Worm (Caenorhabditis elegans) whole organism, L2 larva: ENCODE results near the gene lgc-1.

Source experiments
- C34F6.9 ChIP-seq: fragments of 150-350 bp; optimal IDR thresholded peaks from 2 replicates; lab custom pipeline; 2014; ENCODE audit warnings: missing biosample characterization, missing genetic modification characterization
- F13H6.1 ChIP-seq: sonication (generic microtip); optimal IDR thresholded peaks from 2 replicates; lab custom pipeline; 2016; ENCODE audit warnings: missing genetic modification characterization, missing compliant biosample characterization
- R02D3.7 ChIP-seq: fragments of 150-350 bp; optimal IDR thresholded peaks from 2 replicates; lab custom pipeline; 2014; ENCODE audit warnings: missing biosample characterization, missing genetic modification characterization
- Y55F3AM.14 ChIP-seq: fragments of 200-800 bp; sonication (Bioruptor generic); optimal IDR thresholded peaks from 2 replicates; lab custom pipeline; 2018; ENCODE audit warnings: mild to moderate bottlenecking, missing genetic modification characterization, missing compliant biosample characterization
- ZK546.5 ChIP-seq: sonication (generic microtip); optimal IDR thresholded peaks from 2 replicates; lab custom pipeline; 2017; ENCODE audit warnings: missing biosample characterization, missing genetic modification characterization
- ama-1 ChIP-seq: fragments of 150-350 bp; optimal IDR thresholded peaks from 2 replicates; lab custom pipeline; 2018; ENCODE audit warnings: inconsistent platforms
- ceh-16 ChIP-seq: fragments of 150-350 bp; optimal IDR thresholded peaks from 2 replicates; lab custom pipeline; 2014; ENCODE audit warnings: missing biosample characterization, missing genetic modification characterization
- ceh-82 ChIP-seq: fragments of 150-350 bp; optimal IDR thresholded peaks from 2 replicates; lab custom pipeline; 2014; ENCODE audit warnings: missing biosample characterization, missing genetic modification characterization
- dmd-4 ChIP-seq: sonication (generic microtip); optimal IDR thresholded peaks from 2 replicates; lab custom pipeline; 2017; ENCODE audit warnings: missing biosample characterization, missing genetic modification characterization
- egl-27 ChIP-seq: sonication (generic microtip); optimal IDR thresholded peaks from 3 replicates; lab custom pipeline; 2017; ENCODE audit warnings: missing biosample characterization, missing genetic modification reagents, missing genetic modification characterization
- elt-1 ChIP-seq: fragments of 150-350 bp; optimal IDR thresholded peaks from 2 replicates; lab custom pipeline; 2014; ENCODE audit warnings: missing biosample characterization, missing genetic modification characterization
- elt-3 ChIP-seq: sonication (generic microtip); optimal IDR thresholded peaks from 2 replicates; lab custom pipeline; 2017; ENCODE audit warnings: missing biosample characterization, missing genetic modification characterization
- fos-1 ChIP-seq: fragments of 150-350 bp; optimal IDR thresholded peaks from 2 replicates; lab custom pipeline; 2014; ENCODE audit warnings: missing biosample characterization, missing genetic modification characterization
- gmeb-1 ChIP-seq: fragments of 150-350 bp; optimal IDR thresholded peaks from 2 replicates; lab custom pipeline; 2014; ENCODE audit warnings: missing biosample characterization, missing genetic modification characterization
- lin-39 ChIP-seq: fragments of 150-350 bp; optimal IDR thresholded peaks from 2 replicates; lab custom pipeline; 2014; ENCODE audit warnings: missing biosample characterization, missing genetic modification reagents, missing genetic modification characterization
- mab-5 ChIP-seq: fragments of 150-350 bp; optimal IDR thresholded peaks from 2 replicates; lab custom pipeline; 2014; ENCODE audit warnings: missing biosample characterization, missing genetic modification characterization
- mbf-1 ChIP-seq: sonication (generic microtip); optimal IDR thresholded peaks from 2 replicates; lab custom pipeline; 2017; ENCODE audit warnings: missing biosample characterization, missing genetic modification characterization
- mdl-1 ChIP-seq, 2 experiments: fragments of 150-350 bp in 1 of 2; sonication (generic microtip) in 1 of 2; optimal IDR thresholded peaks; 2 replicates each; lab custom pipeline; 2017; ENCODE audit warnings: missing biosample characterization in 2 of 2, missing genetic modification characterization in 2 of 2
- nhr-10 ChIP-seq: sonication (generic microtip); optimal IDR thresholded peaks from 2 replicates; lab custom pipeline; 2017; ENCODE audit warnings: missing biosample characterization, missing genetic modification characterization
- nhr-11 ChIP-seq: fragments of 150-350 bp; optimal IDR thresholded peaks from 2 replicates; lab custom pipeline; 2014; ENCODE audit warnings: missing biosample characterization, missing genetic modification characterization
- nhr-12 ChIP-seq: fragments of 150-350 bp; optimal IDR thresholded peaks from 2 replicates; lab custom pipeline; 2014; ENCODE audit warnings: missing biosample characterization, missing genetic modification characterization
- nhr-129 ChIP-seq: fragments of 150-350 bp; optimal IDR thresholded peaks from 2 replicates; lab custom pipeline; 2014; ENCODE audit warnings: missing biosample characterization, missing genetic modification characterization
- nhr-23 ChIP-seq: fragments of 150-350 bp; optimal IDR thresholded peaks from 2 replicates; lab custom pipeline; 2014; ENCODE audit warnings: missing biosample characterization, missing genetic modification reagents, missing genetic modification characterization
- nhr-237 ChIP-seq: fragments of 150-350 bp; optimal IDR thresholded peaks from 2 replicates; lab custom pipeline; 2014; ENCODE audit warnings: missing biosample characterization, missing genetic modification characterization
- nhr-25 ChIP-seq: fragments of 150-350 bp; sonication (generic microtip); optimal IDR thresholded peaks from 3 replicates; lab custom pipeline; 2014; ENCODE audit warnings: missing biosample characterization, missing genetic modification characterization
- nhr-6 ChIP-seq: fragments of 150-350 bp; optimal IDR thresholded peaks from 2 replicates; lab custom pipeline; 2014; ENCODE audit warnings: missing biosample characterization, missing genetic modification characterization
- nhr-77 ChIP-seq: fragments of 150-350 bp; optimal IDR thresholded peaks from 2 replicates; lab custom pipeline; 2014; ENCODE audit warnings: missing biosample characterization, missing genetic modification characterization
- sem-4 ChIP-seq: fragments of 150-350 bp; optimal IDR thresholded peaks from 2 replicates; lab custom pipeline; 2014; ENCODE audit warnings: missing biosample characterization, missing genetic modification reagents, missing genetic modification characterization
- skn-1 ChIP-seq: sonication (generic microtip); optimal IDR thresholded peaks from 2 replicates; lab custom pipeline; 2017; ENCODE audit warnings: missing biosample characterization, missing genetic modification characterization
- sma-3 ChIP-seq: sonication (generic microtip); optimal IDR thresholded peaks from 2 replicates; lab custom pipeline; 2016; ENCODE audit warnings: missing genetic modification reagents, missing genetic modification characterization, missing compliant biosample characterization
- sma-9 ChIP-seq, 2 experiments: fragments of 150-350 bp in 1 of 2; sonication (generic microtip) in 1 of 2; optimal IDR thresholded peaks; 2 replicates each; lab custom pipeline; 2014 to 2016; ENCODE audit warnings: missing genetic modification characterization in 2 of 2, mild to moderate bottlenecking in 1 of 2, missing biosample characterization in 1 of 2, missing compliant biosample characterization in 1 of 2, missing genetic modification reagents in 1 of 2, moderate library complexity in 1 of 2
- snpc-4 ChIP-seq: fragments of 150-350 bp; optimal IDR thresholded peaks from 2 replicates; lab custom pipeline; 2014; ENCODE audit warnings: missing biosample characterization, missing genetic modification characterization
- unc-55 ChIP-seq: fragments of 150-350 bp; sonication (generic microtip); optimal IDR thresholded peaks from 3 replicates; lab custom pipeline; 2014; ENCODE audit warnings: missing biosample characterization, missing genetic modification reagents, missing genetic modification characterization
- unc-62 ChIP-seq: fragments of 150-350 bp; optimal IDR thresholded peaks from 2 replicates; lab custom pipeline; 2014; ENCODE audit warnings: missing biosample characterization, missing genetic modification reagents, missing genetic modification characterization
- zag-1 ChIP-seq: fragments of 150-350 bp; optimal IDR thresholded peaks from 2 replicates; lab custom pipeline; 2014; ENCODE audit warnings: missing biosample characterization, missing genetic modification characterization
- ztf-1 ChIP-seq: fragments of 200-800 bp; sonication (Bioruptor generic); conservative IDR thresholded peaks from 2 replicates; pipeline ENCODE4 v1.3.6; 2022; ENCODE audit warnings: missing genetic modification characterization, missing compliant biosample characterization
- ztf-11 ChIP-seq: sonication (generic microtip); optimal IDR thresholded peaks from 2 replicates; lab custom pipeline; 2017; ENCODE audit warnings: missing biosample characterization, missing genetic modification characterization
- ztf-4 ChIP-seq: fragments of 150-350 bp; optimal IDR thresholded peaks from 2 replicates; lab custom pipeline; 2014; ENCODE audit warnings: missing biosample characterization, missing genetic modification characterization

Gene lgc-1

DNA sequence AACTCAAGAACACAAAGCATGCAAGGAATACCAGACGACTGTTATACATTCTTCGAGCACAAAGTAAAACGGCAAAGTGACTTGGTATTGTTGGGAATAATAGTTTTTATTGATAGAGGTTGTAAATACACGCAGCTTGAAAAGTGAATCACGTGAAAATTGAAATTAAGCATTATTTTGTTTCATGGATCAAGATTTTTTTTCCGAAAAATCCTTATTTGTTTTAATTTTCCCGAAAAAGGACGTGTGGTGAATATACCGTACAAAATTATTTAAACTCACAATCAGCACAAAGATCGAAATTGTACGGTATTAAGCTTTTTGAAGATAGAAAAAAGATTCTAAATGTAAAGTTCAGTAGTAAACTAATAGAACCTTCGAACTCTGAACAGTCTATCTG, 25.0 kb upstream of the lgc-1 start, which contains the start of gene clc-18:
Gene clc-18, minus strand, starts transcription at position 101 of the 400 bp plus-strand sequence.
- TF ChIP-seq sma-9 (GFP tag; optimal IDR thresholded peaks at IDR 0.05; lab: Kevin White, UChicago) (no peak), sma-9 (tag; optimal IDR thresholded peaks at IDR 0.05; lab: Kevin White, UChicago) (no peak), mab-5 (no peak), unc-62 (GFP tag; lab: Kevin White, UChicago) (no peak), unc-55 (GFP tag; lab: Kevin White, UChicago) (no peak), zag-1 (tag; lab: Kevin White, UChicago) (no peak), sem-4 (tag; lab: Kevin White, UChicago) (no peak), egl-27 (tag; lab: Kevin White, UChicago) (no peak), nhr-6 (tag; lab: Kevin White, UChicago) (no peak), ama-1 (lab: Kevin White, UChicago) (no peak), skn-1 (tag; lab: Kevin White, UChicago) (no peak), ceh-82 (tag; lab: Kevin White, UChicago) (no peak), nhr-12 (tag; lab: Kevin White, UChicago) (no peak), mbf-1 (tag; lab: Kevin White, UChicago) (no peak), nhr-25 (tag; lab: Kevin White, UChicago) (no peak), ceh-16 (tag; lab: Kevin White, UChicago) (no peak), elt-3 (no peak), nhr-23 (tag; lab: Kevin White, UChicago) (no peak), nhr-10 (no peak), nhr-11 (no peak)

DNA sequence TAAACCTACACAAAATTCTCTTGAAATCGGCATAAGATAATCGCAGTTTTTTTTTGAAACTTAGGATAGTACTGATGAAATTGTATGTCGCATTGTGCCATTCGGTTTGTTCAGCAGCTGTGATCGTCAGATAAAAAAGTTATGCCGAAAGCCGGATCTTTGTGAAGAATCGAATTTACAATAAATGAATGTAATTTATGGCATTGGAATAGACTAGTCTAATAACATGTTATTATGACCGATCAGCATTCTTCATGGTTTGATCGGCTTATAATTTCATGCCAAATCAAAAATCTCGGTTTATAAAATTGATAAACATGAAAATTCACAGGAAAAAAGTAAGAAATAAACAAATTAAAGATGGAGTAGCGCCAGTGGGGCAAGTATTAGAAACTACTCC, 22.3 kb upstream of the lgc-1 start, which contains the start of gene srw-134:
Gene srw-134, minus strand, starts transcription at position 101 of the 400 bp plus-strand sequence.
- TF ChIP-seq nhr-6 (tag; lab: Kevin White, UChicago) (no peak), ztf-11 (tag; lab: Kevin White, UChicago) (no peak), F13H6.1 (no peak), ZK546.5 (tag; lab: Kevin White, UChicago) (no peak), elt-1 (tag; lab: Kevin White, UChicago) (no peak), sem-4 (tag; lab: Kevin White, UChicago) (no peak), sma-9 (GFP tag; optimal IDR thresholded peaks at IDR 0.05; lab: Kevin White, UChicago) (no peak), sma-9 (tag; optimal IDR thresholded peaks at IDR 0.05; lab: Kevin White, UChicago) (no peak), mdl-1 (tag; optimal IDR thresholded peaks at IDR 0.05; lab: Kevin White, UChicago) (no peak), sma-3 (no peak), ceh-16 (tag; lab: Kevin White, UChicago) (no peak), R02D3.7 (no peak)

DNA sequence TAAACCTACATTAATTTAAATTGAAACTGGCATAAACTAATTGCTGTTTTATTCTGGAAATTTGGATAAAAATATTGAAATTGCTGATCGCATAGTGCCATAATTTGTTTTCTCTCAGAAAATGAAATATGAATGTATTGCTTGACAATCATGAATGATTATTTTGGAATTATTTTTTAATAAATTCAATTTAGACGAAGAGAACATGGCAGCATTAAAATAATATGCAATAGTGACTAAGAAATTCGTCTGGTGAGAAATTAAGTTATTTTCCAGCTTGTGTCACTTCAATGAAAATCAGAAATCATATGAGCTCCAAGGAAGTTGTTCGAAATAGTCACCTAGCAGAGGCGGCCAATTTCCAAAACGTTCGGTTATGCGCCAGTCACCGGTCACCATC, 20.2 kb upstream of the lgc-1 start, which contains the start of gene srw-133:
Gene srw-133, minus strand, starts transcription at position 101 of the 400 bp plus-strand sequence.
- no peak for TF ChIP-seq gmeb-1 (tag; lab: Kevin White, UChicago)
- no peak for TF ChIP-seq ztf-1 (GFP tag; lab: Robert Waterston, UW)
- TF ChIP-seq dmd-4 (tag; lab: Kevin White, UChicago) = no peak
- TF ChIP-seq sma-9 (GFP tag; optimal IDR thresholded peaks at IDR 0.05; lab: Kevin White, UChicago) = no peak
- no peak for TF ChIP-seq sma-9 (tag; optimal IDR thresholded peaks at IDR 0.05; lab: Kevin White, UChicago)
- no peak for TF ChIP-seq Y55F3AM.14 (GFP tag; lab: Kevin White, UChicago)
- no peak for TF ChIP-seq lin-39
- TF ChIP-seq, all 48 proteins: peak for 0

DNA sequence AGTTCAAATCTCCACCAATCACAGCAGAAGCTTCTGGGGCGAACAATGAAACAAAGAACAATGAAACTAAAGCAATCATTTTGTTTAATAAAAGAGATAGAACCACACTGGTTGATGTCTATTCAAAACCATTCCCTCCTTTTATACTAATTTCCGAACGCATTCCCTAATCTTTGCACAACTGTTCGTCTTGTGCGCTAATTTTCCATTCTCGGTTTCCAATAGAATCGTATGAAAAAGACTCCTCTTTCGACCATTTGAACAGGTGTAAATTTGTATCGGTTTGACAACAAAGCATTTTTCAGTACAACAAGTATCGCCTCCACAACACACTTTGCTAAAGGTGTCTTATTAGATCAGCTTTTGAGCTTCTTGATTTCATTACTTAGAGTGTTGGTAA, 18.8 kb upstream of the lgc-1 start, which contains the start of gene T05B4.8:
Gene T05B4.8, minus strand, starts transcription at position 101 of the 400 bp plus-strand sequence.
- TF ChIP-seq nhr-25 (tag; lab: Kevin White, UChicago) (no peak), mdl-1 (tag; optimal IDR thresholded peaks at IDR 0.05; lab: Kevin White, UChicago) (no peak), F13H6.1 (no peak), sem-4 (tag; lab: Kevin White, UChicago) (no peak), elt-3 (no peak), ceh-82 (tag; lab: Kevin White, UChicago) (no peak)

DNA sequence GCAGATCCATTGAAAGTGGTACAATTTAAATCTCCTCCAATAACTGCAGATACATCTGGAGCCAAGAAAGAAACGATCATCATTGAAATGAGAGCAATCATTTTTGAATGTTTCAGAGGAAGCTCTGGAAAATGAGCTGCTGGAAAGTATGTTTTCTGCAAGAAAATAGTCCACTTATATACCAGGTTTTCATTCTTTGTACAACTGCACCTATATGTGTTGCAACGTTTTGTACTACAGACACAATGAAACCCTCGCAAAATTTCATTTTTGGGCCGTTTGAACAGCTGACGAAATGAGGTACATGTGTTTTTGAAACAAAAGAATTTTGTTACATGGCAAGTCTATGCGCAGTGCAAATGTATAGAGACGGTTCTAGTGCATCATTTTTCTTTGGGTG, 16.5 kb upstream of the lgc-1 start, which contains the start of gene T05B4.9:
Gene T05B4.9, minus strand, starts transcription at position 101 of the 400 bp plus-strand sequence.
- no peak for TF ChIP-seq snpc-4
- no peak for TF ChIP-seq fos-1 (tag; lab: Kevin White, UChicago)
- TF ChIP-seq Y55F3AM.14 (GFP tag; lab: Kevin White, UChicago) = no peak
- no peak for TF ChIP-seq lin-39
- TF ChIP-seq nhr-129 = no peak
- no peak for TF ChIP-seq ama-1 (lab: Kevin White, UChicago)
- no peak for TF ChIP-seq gmeb-1 (tag; lab: Kevin White, UChicago)
- TF ChIP-seq ceh-82 (tag; lab: Kevin White, UChicago) = no peak
- no peak for TF ChIP-seq nhr-77
- TF ChIP-seq mdl-1 (tag; optimal IDR thresholded peaks at IDR 0.05; lab: Kevin White, UChicago) = no peak
- no peak for TF ChIP-seq ztf-4 (tag; lab: Kevin White, UChicago)
- TF ChIP-seq nhr-237 (tag; lab: Kevin White, UChicago) = no peak
- no peak for TF ChIP-seq C34F6.9 (tag; lab: Kevin White, UChicago)
- TF ChIP-seq ztf-1 (GFP tag; lab: Robert Waterston, UW) = no peak
- TF ChIP-seq F13H6.1 = no peak
- TF ChIP-seq nhr-11 = no peak
- no peak for TF ChIP-seq mab-5
